Fruit fly (Drosophila melanogaster): Measurements from ENCODE around the gene CG46318.

The CG46318 gene

dm6 chr3R:18677500-18677940 is 2.9 kb upstream of the CG46318 start, which contains the start of the genes dind and CG7706:
Gene dind, minus strand, starts transcription at chr3R:18677539.
Gene CG7706, plus strand, starts transcription at chr3R:18677818.
- TF ChIP-seq CG7101 (tag; optimal IDR thresholded peaks at IDR 0.05) (peak; percentile 6), Mnt (GFP tag; optimal IDR thresholded peaks at IDR 0.05) (peak; percentile 2), toe (GFP tag; optimal IDR thresholded peaks at IDR 0.05) (peak; percentile 12), tj (GFP tag; optimal IDR thresholded peaks at IDR 0.05) (no peak), Hr96 (GFP tag; optimal IDR thresholded peaks at IDR 0.05) (no peak), cnc (optimal IDR thresholded peaks at IDR 0.05) (no peak), CG5204 (GFP tag; optimal IDR thresholded peaks at IDR 0.05) (no peak), pad (GFP tag; optimal IDR thresholded peaks at IDR 0.05) (no peak)

dm6 chr3R:18681054-18681453 is 650 bp downstream of the CG46318 start:
- no peak for TF ChIP-seq ovo (GFP tag; optimal IDR thresholded peaks at IDR 0.05)
- no peak for TF ChIP-seq CG11617 (GFP tag; optimal IDR thresholded peaks at IDR 0.05)
- TF ChIP-seq tj (GFP tag; optimal IDR thresholded peaks at IDR 0.05) = no peak
- TF ChIP-seq toe (GFP tag; optimal IDR thresholded peaks at IDR 0.05) = no peak
- no peak for TF ChIP-seq CG33017 (tag; optimal IDR thresholded peaks at IDR 0.05)
- TF ChIP-seq CG5204 (GFP tag; optimal IDR thresholded peaks at IDR 0.05) = no peak
- TF ChIP-seq CG7045 (GFP tag; optimal IDR thresholded peaks at IDR 0.05) = no peak
- no peak for TF ChIP-seq Crg-1 (GFP tag; optimal IDR thresholded peaks at IDR 0.05)
- TF ChIP-seq CG7101 (tag; optimal IDR thresholded peaks at IDR 0.05) = no peak
- no peak for TF ChIP-seq Mnt (GFP tag; optimal IDR thresholded peaks at IDR 0.05)
- no peak for TF ChIP-seq kay (GFP tag; ENCODE audit: borderline replicate concordance)

dm6 chr3R:18692619-18693018 is 12.2 kb downstream of the CG46318 start, which contains the start of gene Muc91C:
Gene Muc91C, minus strand, starts transcription at chr3R:18692719.
- TF ChIP-seq bab1 (GFP tag; optimal IDR thresholded peaks at IDR 0.05) = no peak
- no peak for TF ChIP-seq CG5204 (GFP tag; optimal IDR thresholded peaks at IDR 0.05)

- TF ChIP-seq CG7045 (GFP tag; optimal IDR thresholded peaks at IDR 0.05) (no peak), toe (GFP tag; optimal IDR thresholded peaks at IDR 0.05) (no peak), Crg-1 (GFP tag; optimal IDR thresholded peaks at IDR 0.05) (no peak), CG7101 (tag; optimal IDR thresholded peaks at IDR 0.05) (no peak), CG14711 (tag; optimal IDR thresholded peaks at IDR 0.05) (no peak), kay (GFP tag; ENCODE audit: borderline replicate concordance) (no peak)
These were observed 13.2 kb downstream of the CG46318 start, which contains the start of gene CG14300 for dm6 chr3R:18693611-18694010. Gene CG14300, minus strand, starts transcription at chr3R:18693711.

dm6 chr3R:18694952-18695351 is 14.5 kb downstream of the CG46318 start, which contains the start of gene CG34282:
Gene CG34282, plus strand, starts transcription at chr3R:18695252.
- TF ChIP-seq CG1620 (GFP tag; optimal IDR thresholded peaks at IDR 0.05) (no peak), cnc (optimal IDR thresholded peaks at IDR 0.05) (no peak), Clk (GFP tag; optimal IDR thresholded peaks at IDR 0.05) (no peak), CG7045 (GFP tag; optimal IDR thresholded peaks at IDR 0.05) (no peak), CG14711 (tag; optimal IDR thresholded peaks at IDR 0.05) (no peak), tj (GFP tag; optimal IDR thresholded peaks at IDR 0.05) (no peak), bab1 (GFP tag; optimal IDR thresholded peaks at IDR 0.05) (no peak), CG11617 (GFP tag; optimal IDR thresholded peaks at IDR 0.05) (no peak), ovo (GFP tag; optimal IDR thresholded peaks at IDR 0.05) (no peak), Crg-1 (GFP tag; optimal IDR thresholded peaks at IDR 0.05) (no peak), kay (GFP tag; ENCODE audit: borderline replicate concordance) (no peak), CG5204 (GFP tag; optimal IDR thresholded peaks at IDR 0.05) (no peak), CG7101 (tag; optimal IDR thresholded peaks at IDR 0.05) (no peak), CG33017 (tag; optimal IDR thresholded peaks at IDR 0.05) (no peak)

dm6 chr3R:18698855-18699569 is 18.6 kb downstream of the CG46318 start:
- TF ChIP-seq pad (GFP tag; optimal IDR thresholded peaks at IDR 0.05) (peak; percentile 93), CG1620 (GFP tag; optimal IDR thresholded peaks at IDR 0.05) (no peak)

dm6 chr3R:18703514-18703913 is 23.1 kb downstream of the CG46318 start:
- TF ChIP-seq cic (GFP tag; optimal IDR thresholded peaks at IDR 0.05) (no peak), kay (GFP tag; ENCODE audit: borderline replicate concordance) (no peak)

- TF ChIP-seq CG14711 (tag; optimal IDR thresholded peaks at IDR 0.05) (no peak), CG12768 (GFP tag; optimal IDR thresholded peaks at IDR 0.05) (no peak), pad (GFP tag; optimal IDR thresholded peaks at IDR 0.05) (peak; percentile 77)
These were observed 24.7 kb downstream of the CG46318 start, which contains the start of the genes ChAT and VAChT for dm6 chr3R:18705150-18705549. Gene ChAT, plus strand, starts transcription at chr3R:18705501. Gene VAChT, plus strand, starts transcription at chr3R:18705501.
